Fruit fly (Drosophila melanogaster): ENCODE results near the gene Hsp67Bc.

Hsp67Bc gene

dm6 chr3L:9360217-9360692, 12.0 kb downstream of the Hsp67Bc start, which contains the start of gene Pdxk (continued):
- no peak for TF ChIP-seq CG2875 (GFP tag; optimal IDR thresholded peaks at IDR 0.05)
- no peak for TF ChIP-seq Ets65A (GFP tag)
- no peak for TF ChIP-seq CG10979 (tag; optimal IDR thresholded peaks at IDR 0.05)
- peak; percentile 40; the same call in 1 of the 3 replicates for TF ChIP-seq so (GFP tag; IDR thresholded peaks at IDR 0.05)
- no peak for TF ChIP-seq CG4820 (GFP tag; optimal IDR thresholded peaks at IDR 0.05)
- TF ChIP-seq pros (GFP tag; optimal IDR thresholded peaks at IDR 0.05), result peak; percentile 42
- TF ChIP-seq insv (GFP tag; optimal IDR thresholded peaks at IDR 0.05), result no peak
- peak; percentile 43; the same call in 1 of the 2 replicates for TF ChIP-seq Rfx (GFP tag; IDR thresholded peaks at IDR 0.05)
- no peak for TF ChIP-seq Dbx (GFP tag; IDR thresholded peaks at IDR 0.05)
- peak; percentile 49 for TF ChIP-seq CG9797 (GFP tag; optimal IDR thresholded peaks at IDR 0.05)
- no peak for TF ChIP-seq sim (GFP tag; IDR thresholded peaks at IDR 0.05)
- no peak for TF ChIP-seq Sox100B (GFP tag; optimal IDR thresholded peaks at IDR 0.05)
- TF ChIP-seq CG43689 (GFP tag; IDR thresholded peaks at IDR 0.05), result no peak
- no peak for TF ChIP-seq ranshi (GFP tag; IDR thresholded peaks at IDR 0.05)
- peak; percentile 22 for TF ChIP-seq Fer3 (tag; optimal IDR thresholded peaks at IDR 0.05)
- TF ChIP-seq CG17361 (GFP tag; IDR thresholded peaks at IDR 0.05), result no peak
- peak; percentile 12 for TF ChIP-seq CoRest (tag; optimal IDR thresholded peaks at IDR 0.05)
- no peak for TF ChIP-seq p53 (GFP tag; optimal IDR thresholded peaks at IDR 0.05)
- TF ChIP-seq CG13624 (GFP tag; optimal IDR thresholded peaks at IDR 0.05), result no peak
- no peak for TF ChIP-seq Antp (GFP tag; optimal IDR thresholded peaks at IDR 0.05)
- TF ChIP-seq vvl (GFP tag; IDR thresholded peaks at IDR 0.05), result peak; percentile 46
- peak; percentile 10; the same call in 1 of the 2 replicates for TF ChIP-seq E2f1 (GFP tag; IDR thresholded peaks at IDR 0.05)
- no peak for TF ChIP-seq CG18011 (GFP tag; optimal IDR thresholded peaks at IDR 0.05)
- no peak for TF ChIP-seq ATbp (GFP tag; optimal IDR thresholded peaks at IDR 0.05)
- TF ChIP-seq CG30403 (GFP tag; optimal IDR thresholded peaks at IDR 0.05), result no peak
- no peak for TF ChIP-seq CG32772 (GFP tag; IDR thresholded peaks at IDR 0.05)
- no peak for TF ChIP-seq Sry-β (GFP tag; optimal IDR thresholded peaks at IDR 0.05)
- no peak for TF ChIP-seq ase (GFP tag; IDR thresholded peaks at IDR 0.05)
- no peak for TF ChIP-seq CG6683 (GFP tag; optimal IDR thresholded peaks at IDR 0.05)
- no peak for TF ChIP-seq CG14860 (GFP tag; IDR thresholded peaks at IDR 0.05; ENCODE audit: partially characterized antibody)
- no peak for TF ChIP-seq CG1832 (GFP tag; optimal IDR thresholded peaks at IDR 0.05)
- no peak for TF ChIP-seq gcm2 (GFP tag; optimal IDR thresholded peaks at IDR 0.05)
- TF ChIP-seq CG4360 (GFP tag; IDR thresholded peaks at IDR 0.05), result 0 out of 2 replicates have a peak, but pooled peaks have one; percentile 22
- TF ChIP-seq BEAF-32 (GFP tag; optimal IDR thresholded peaks at IDR 0.05), result peak; percentile 38
- TF ChIP-seq luna (GFP tag; optimal IDR thresholded peaks at IDR 0.05), result no peak
- no peak for TF ChIP-seq ara (GFP tag; IDR thresholded peaks at IDR 0.05)
- TF ChIP-seq Atf3 (GFP tag; optimal IDR thresholded peaks at IDR 0.05), result no peak
- TF ChIP-seq CG1233 (GFP tag; optimal IDR thresholded peaks at IDR 0.05), result peak; percentile 6
- TF ChIP-seq corto (GFP tag; optimal IDR thresholded peaks at IDR 0.05), result no peak
- no peak for TF ChIP-seq emc (GFP tag; optimal IDR thresholded peaks at IDR 0.05)
- TF ChIP-seq ewg (GFP tag; optimal IDR thresholded peaks at IDR 0.05), result no peak
- no peak for TF ChIP-seq oc (tag; optimal IDR thresholded peaks at IDR 0.05)
- TF ChIP-seq ttk (GFP tag; IDR thresholded peaks at IDR 0.05), result peak; percentile 39; the same call in 1 of the 2 replicates
- no peak for TF ChIP-seq CG4404 (GFP tag; IDR thresholded peaks at IDR 0.05)
- TF ChIP-seq bigmax (GFP tag; optimal IDR thresholded peaks at IDR 0.05), result no peak
- no peak for TF ChIP-seq Deaf1 (tag; optimal IDR thresholded peaks at IDR 0.05)
- TF ChIP-seq CG1529 (GFP tag; optimal IDR thresholded peaks at IDR 0.05), result no peak
- no peak for TF ChIP-seq jigr1 (GFP tag; IDR thresholded peaks at IDR 0.05)
- no peak for TF ChIP-seq CG8359 (GFP tag; optimal IDR thresholded peaks at IDR 0.05; ENCODE audit: borderline replicate concordance)
- TF ChIP-seq wor (GFP tag; IDR thresholded peaks at IDR 0.05), result no peak
- TF ChIP-seq gsb-n (tag; optimal IDR thresholded peaks at IDR 0.05), result no peak

Measured in whole organism, embryonic.